Worm (Caenorhabditis elegans) whole organism, young adult: Measurements from ENCODE around the gene T22F3.12.

Experiments used
- B0336.3 ChIP-seq: fragments of 200-800 bp; sonication (Bioruptor generic); IDR thresholded peaks from 2 replicates; pipeline ENCODE4 v1.3.6; 2022; ENCODE audit warnings: missing genetic modification characterization, missing compliant biosample characterization
- F33H1.4 ChIP-seq: fragments of 200-800 bp; sonication (Bioruptor generic); IDR thresholded peaks from 2 replicates; pipeline ENCODE4 v1.3.6; 2022; ENCODE audit warnings: missing genetic modification reagents, missing genetic modification characterization, missing compliant biosample characterization
- F57A8.1 ChIP-seq: fragments of 200-800 bp; sonication (Bioruptor generic); optimal IDR thresholded peaks from 2 replicates; lab custom pipeline; 2018; ENCODE audit warnings: mild to moderate bottlenecking, missing genetic modification characterization, moderate library complexity, missing compliant biosample characterization
- F57C9.4 ChIP-seq: sonication (generic microtip); optimal IDR thresholded peaks from 2 replicates; lab custom pipeline; 2017; ENCODE audit warnings: mild to moderate bottlenecking, missing genetic modification characterization, missing compliant biosample characterization
- T07F8.4 ChIP-seq: sonication (generic microtip); optimal IDR thresholded peaks from 2 replicates; lab custom pipeline; 2016; ENCODE audit warnings: mild to moderate bottlenecking, missing genetic modification characterization, moderate library complexity, missing compliant biosample characterization
- Y53G8AR.9 ChIP-seq: fragments of 200-800 bp; sonication (Bioruptor generic); conservative IDR thresholded peaks from 2 replicates; pipeline ENCODE4 v1.3.6; 2022; ENCODE audit warnings: missing genetic modification reagents, missing genetic modification characterization, missing compliant biosample characterization
- ZK185.1 ChIP-seq: sonication (generic microtip); optimal IDR thresholded peaks from 2 replicates; lab custom pipeline; 2016; ENCODE audit warnings: mild to moderate bottlenecking, missing genetic modification characterization, missing compliant biosample characterization; ENCODE audit not compliant: poor library complexity, severe bottlenecking
- akir-1 ChIP-seq: fragments of 200-800 bp; sonication (Bioruptor generic); optimal IDR thresholded peaks from 2 replicates; lab custom pipeline; 2018; ENCODE audit warnings: mild to moderate bottlenecking, missing genetic modification characterization, moderate library complexity, missing compliant biosample characterization
- aptf-2 ChIP-seq: fragments of 200-800 bp; sonication (Bioruptor generic); conservative IDR thresholded peaks from 2 replicates; pipeline ENCODE4 v1.3.6; 2022; ENCODE audit warnings: missing genetic modification reagents, missing genetic modification characterization, missing compliant biosample characterization
- athp-1 ChIP-seq: sonication (generic microtip); optimal IDR thresholded peaks from 2 replicates; lab custom pipeline; 2017; ENCODE audit warnings: mild to moderate bottlenecking, missing genetic modification characterization, missing compliant biosample characterization
- attf-5 ChIP-seq: fragments of 200-800 bp; sonication (Bioruptor generic); optimal IDR thresholded peaks from 2 replicates; lab custom pipeline; 2018; ENCODE audit warnings: mild to moderate bottlenecking, missing genetic modification characterization, missing compliant biosample characterization
- cebp-1 ChIP-seq, 2 experiments: fragments of 200-800 bp in 1 of 2; sonication (Bioruptor generic) in 1 of 2; sonication (generic microtip) in 1 of 2; IDR thresholded peaks in 1 of 2; optimal IDR thresholded peaks in 1 of 2; 2 replicates each; pipeline versions ENCODE4 v1.3.6 to Lab custom; 2017 to 2022; ENCODE audit warnings: missing compliant biosample characterization in 2 of 2, missing genetic modification characterization in 2 of 2, mild to moderate bottlenecking in 1 of 2, missing genetic modification reagents in 1 of 2, moderate library complexity in 1 of 2
- chd-7 ChIP-seq: sonication (generic microtip); optimal IDR thresholded peaks from 2 replicates; lab custom pipeline; 2016; ENCODE audit warnings: mild to moderate bottlenecking, missing genetic modification characterization, moderate library complexity, missing compliant biosample characterization
- die-1 ChIP-seq: sonication (generic microtip); optimal IDR thresholded peaks from 2 replicates; lab custom pipeline; 2016; ENCODE audit warnings: missing genotype, mild to moderate bottlenecking, missing genetic modification characterization, missing compliant biosample characterization
- dox-1 ChIP-seq: fragments of 200-800 bp; sonication (Bioruptor generic); IDR thresholded peaks from 2 replicates; pipeline ENCODE4 v1.3.6; 2022; ENCODE audit warnings: missing genetic modification reagents, missing genetic modification characterization, missing compliant biosample characterization
- egl-18 ChIP-seq: fragments of 200-800 bp; sonication (Bioruptor generic); IDR thresholded peaks from 2 replicates; pipeline ENCODE4 v1.3.6; 2022; ENCODE audit warnings: missing genetic modification reagents, missing genetic modification characterization, missing compliant biosample characterization
- ets-4 ChIP-seq: fragments of 200-800 bp; sonication (Bioruptor generic); optimal IDR thresholded peaks from 2 replicates; lab custom pipeline; 2018; ENCODE audit warnings: mild to moderate bottlenecking, missing genetic modification characterization, missing compliant biosample characterization
- gei-17 ChIP-seq: fragments of 200-800 bp; sonication (Bioruptor generic); optimal IDR thresholded peaks from 2 replicates; lab custom pipeline; 2018; ENCODE audit warnings: mild to moderate bottlenecking, missing genetic modification characterization, missing compliant biosample characterization
- lin-26 ChIP-seq: fragments of 200-800 bp; sonication (Bioruptor generic); IDR thresholded peaks from 2 replicates; pipeline ENCODE4 v1.3.6; 2022; ENCODE audit warnings: missing genetic modification reagents, missing genetic modification characterization, missing compliant biosample characterization
- madf-8 ChIP-seq: fragments of 200-800 bp; sonication (Bioruptor generic); conservative IDR thresholded peaks from 2 replicates; pipeline ENCODE4 v1.3.6; 2022; ENCODE audit warnings: missing genetic modification reagents, missing genetic modification characterization, missing compliant biosample characterization
- mcd-1 ChIP-seq: fragments of 200-800 bp; sonication (Bioruptor generic); IDR thresholded peaks from 2 replicates; pipeline ENCODE4 v1.3.6; 2022; ENCODE audit warnings: missing genetic modification reagents, missing genetic modification characterization, missing compliant biosample characterization
- mel-28 ChIP-seq: sonication (generic microtip); optimal IDR thresholded peaks from 2 replicates; lab custom pipeline; 2016; ENCODE audit warnings: borderline replicate concordance, mild to moderate bottlenecking, missing genetic modification characterization, missing compliant biosample characterization
- nhr-120 ChIP-seq: fragments of 200-800 bp; sonication (Bioruptor generic); IDR thresholded peaks from 2 replicates; pipeline ENCODE4 v1.3.6; 2022; ENCODE audit warnings: missing genetic modification characterization, missing compliant biosample characterization
- nhr-27 ChIP-seq: fragments of 200-800 bp; sonication (Bioruptor generic); optimal IDR thresholded peaks from 2 replicates; lab custom pipeline; 2018; ENCODE audit warnings: mild to moderate bottlenecking, missing genetic modification characterization, moderate library complexity, missing compliant biosample characterization
- pha-4 ChIP-seq: fragments of 150-350 bp; sonication (generic microtip); optimal IDR thresholded peaks from 2 replicates; lab custom pipeline; 2014; ENCODE audit warnings: missing biosample characterization, missing genetic modification reagents, missing genetic modification characterization
- repo-1 ChIP-seq: sonication (generic microtip); optimal IDR thresholded peaks from 2 replicates; lab custom pipeline; 2017; ENCODE audit warnings: mild to moderate bottlenecking, missing genetic modification characterization, missing compliant biosample characterization
- sea-2 ChIP-seq: fragments of 200-800 bp; sonication (Bioruptor generic); IDR thresholded peaks from 2 replicates; pipeline ENCODE4 v1.3.6; 2022; ENCODE audit warnings: missing genetic modification characterization, missing compliant biosample characterization
- snpc-1.3 ChIP-seq: sonication (generic microtip); optimal IDR thresholded peaks from 2 replicates; lab custom pipeline; 2017; ENCODE audit warnings: missing genetic modification characterization, mild to moderate bottlenecking, missing compliant biosample characterization, antibody characterized with exemption, moderate library complexity, missing genotype, missing genetic modification reagents; ENCODE audit not compliant: insufficient read depth
- unc-62 ChIP-seq: fragments of 150-350 bp; optimal IDR thresholded peaks from 2 replicates; lab custom pipeline; 2014; ENCODE audit warnings: missing biosample characterization, missing genetic modification reagents, missing genetic modification characterization
- zfh-2 ChIP-seq: fragments of 200-800 bp; sonication (Bioruptor generic); conservative IDR thresholded peaks from 2 replicates; pipeline ENCODE4 v1.3.6; 2022; ENCODE audit warnings: missing genetic modification reagents, missing genetic modification characterization, missing compliant biosample characterization
- zim-3 ChIP-seq: sonication (generic microtip); optimal IDR thresholded peaks from 2 replicates; lab custom pipeline; 2017; ENCODE audit warnings: mild to moderate bottlenecking, missing genetic modification characterization, moderate library complexity, missing compliant biosample characterization
- ztf-26 ChIP-seq: sonication (generic microtip); optimal IDR thresholded peaks from 2 replicates; lab custom pipeline; 2017; ENCODE audit warnings: missing genetic modification characterization, missing compliant biosample characterization
- ztf-28 ChIP-seq: fragments of 200-800 bp; sonication (Bioruptor generic); IDR thresholded peaks from 2 replicates; pipeline ENCODE4 v1.3.6; 2022; ENCODE audit warnings: missing genetic modification reagents, missing genetic modification characterization, missing compliant biosample characterization

T22F3.12 gene

ce11 chrV:3613042-3613441 is 21.0 kb upstream of the T22F3.12 start:
- no peak for TF ChIP-seq zim-3 (tag; lab: Kevin White, UChicago)
- TF ChIP-seq dox-1 (GFP tag; lab: Robert Waterston, UW) = no peak
- no peak for TF ChIP-seq sea-2 (GFP tag; lab: Robert Waterston, UW)
- TF ChIP-seq pha-4 = no peak
- no peak for TF ChIP-seq egl-18
- TF ChIP-seq zfh-2 = peak; percentile 58; the same call in 1 of the 2 replicates
- no peak for TF ChIP-seq gei-17 (GFP tag; lab: Kevin White, UChicago)

- TF ChIP-seq cebp-1 (GFP tag; IDR thresholded peaks at IDR 0.05; lab: Robert Waterston, UW) (no peak), cebp-1 (tag; optimal IDR thresholded peaks at IDR 0.05; lab: Kevin White, UChicago) (no peak), nhr-120 (GFP tag; lab: Robert Waterston, UW) (no peak), madf-8 (GFP tag; lab: Robert Waterston, UW) (no peak), lin-26 (GFP tag; lab: Robert Waterston, UW) (no peak), nhr-27 (no peak), snpc-1.3 (no peak), ZK185.1 (tag; lab: Kevin White, UChicago) (no peak), Y53G8AR.9 (GFP tag; lab: Robert Waterston, UW) (no peak), akir-1 (GFP tag; lab: Kevin White, UChicago) (no peak), ztf-28 (no peak), T07F8.4 (tag; lab: Kevin White, UChicago) (no peak)
Observed at ce11 chrV:3611654-3612053, 19.7 kb upstream of the T22F3.12 start, which contains the start of gene T22F3.10. TSS of gene T22F3.10 (minus strand) at chrV:3611754.

- TF ChIP-seq repo-1 (tag; lab: Kevin White, UChicago) (no peak), F33H1.4 (GFP tag; lab: Robert Waterston, UW) (no peak), unc-62 (GFP tag; lab: Kevin White, UChicago) (no peak)
Observed at ce11 chrV:3610709-3611108, 18.7 kb upstream of the T22F3.12 start.

ce11 chrV:3606391-3606790 is 14.4 kb upstream of the T22F3.12 start:
- TF ChIP-seq B0336.3 (no peak), attf-5 (GFP tag; lab: Kevin White, UChicago) (no peak), zim-3 (tag; lab: Kevin White, UChicago) (no peak), cebp-1 (GFP tag; IDR thresholded peaks at IDR 0.05; lab: Robert Waterston, UW) (no peak), cebp-1 (tag; optimal IDR thresholded peaks at IDR 0.05; lab: Kevin White, UChicago) (no peak), F57A8.1 (GFP tag; lab: Kevin White, UChicago) (no peak), mel-28 (tag; lab: Kevin White, UChicago) (no peak), unc-62 (GFP tag; lab: Kevin White, UChicago) (no peak), athp-1 (no peak), F57C9.4 (tag; lab: Kevin White, UChicago) (no peak), die-1 (tag; lab: Kevin White, UChicago) (no peak)

- TF ChIP-seq F57C9.4 (tag; lab: Kevin White, UChicago) (no peak), aptf-2 (GFP tag; lab: Robert Waterston, UW) (no peak), ztf-26 (no peak), chd-7 (no peak), ets-4 (GFP tag; lab: Kevin White, UChicago) (no peak), mcd-1 (GFP tag; lab: Robert Waterston, UW) (no peak)
Observed at ce11 chrV:3605325-3605724, 13.3 kb upstream of the T22F3.12 start, which contains the start of gene T22F3.8. TSS of gene T22F3.8 (minus strand) at chrV:3605425.
